Fruit fly (Drosophila melanogaster) whole organism, embryonic: ENCODE data around the gene CG12024.

Experiments used
- ATbp ChIP-seq: fragments of 200-800 bp; sonication (Bioruptor generic); optimal IDR thresholded peaks from 2 replicates; lab custom pipeline; 2017; ENCODE audit warnings: missing biosample characterization, mild to moderate bottlenecking, missing genetic modification characterization, missing genetic modification reagents
- BtbVII ChIP-seq: fragments of 200-800 bp; sonication (Bioruptor generic); optimal IDR thresholded peaks from 3 replicates; lab custom pipeline; 2017; ENCODE audit warnings: missing biosample characterization, mild to moderate bottlenecking, missing genetic modification characterization
- CG10147 ChIP-seq: fragments of 200-800 bp; sonication (Bioruptor generic); optimal IDR thresholded peaks from 2 replicates; lab custom pipeline; 2019; ENCODE audit warnings: missing biosample characterization, mild to moderate bottlenecking, missing genetic modification characterization, moderate library complexity
- CG11093 ChIP-seq: fragments of 200-800 bp; sonication (Bioruptor generic); IDR thresholded peaks from 3 replicates; pipeline ENCODE4 v1.3.6; 2022; ENCODE audit warnings: missing biosample characterization, missing genetic modification characterization
- CG13296 ChIP-seq: fragments of 200-800 bp; sonication (Bioruptor generic); optimal IDR thresholded peaks from 3 replicates; lab custom pipeline; 2018; ENCODE audit warnings: missing biosample characterization, mild to moderate bottlenecking, missing genetic modification characterization
- CG13424 ChIP-seq: fragments of 200-800 bp; sonication (Bioruptor generic); optimal IDR thresholded peaks from 2 replicates; lab custom pipeline; 2019; ENCODE audit warnings: missing biosample characterization, mild to moderate bottlenecking, missing genetic modification characterization, moderate library complexity
- CG14050 ChIP-seq: fragments of 200-800 bp; sonication (Bioruptor generic); IDR thresholded peaks from 3 replicates; pipeline ENCODE4 v1.3.6; 2022; ENCODE audit warnings: missing biosample characterization, missing genetic modification characterization
- CG15514 ChIP-seq: fragments of 200-800 bp; sonication (Bioruptor generic); optimal IDR thresholded peaks from 3 replicates; lab custom pipeline; 2017; ENCODE audit warnings: missing biosample characterization, missing genetic modification characterization, mild to moderate bottlenecking, moderate library complexity, missing genetic modification reagents
- CG15601 ChIP-seq: fragments of 200-800 bp; sonication (Bioruptor generic); optimal IDR thresholded peaks from 3 replicates; lab custom pipeline; 2019; ENCODE audit warnings: missing biosample characterization, mild to moderate bottlenecking, missing genetic modification characterization, moderate library complexity
- CG16779 ChIP-seq: fragments of 200-800 bp; sonication (Bioruptor generic); IDR thresholded peaks from 2 replicates; pipeline ENCODE4 v1.3.6; 2022; ENCODE audit warnings: missing biosample characterization, missing genetic modification characterization
- CG16815 ChIP-seq: fragments of 200-800 bp; sonication (Bioruptor generic); optimal IDR thresholded peaks from 3 replicates; lab custom pipeline; 2017; ENCODE audit warnings: missing biosample characterization, mild to moderate bottlenecking, missing genetic modification characterization
- CG17612 ChIP-seq: fragments of 200-800 bp; sonication (Bioruptor generic); IDR thresholded peaks from 2 replicates; pipeline ENCODE4 v1.3.6; 2022; ENCODE audit warnings: missing biosample characterization, missing genetic modification characterization
- CG18262 ChIP-seq: fragments of 200-800 bp; optimal IDR thresholded peaks from 3 replicates; lab custom pipeline; 2019; ENCODE audit warnings: missing biosample characterization, mild to moderate bottlenecking, missing genetic modification characterization, moderate library complexity
- CG2116 ChIP-seq: fragments of 200-800 bp; sonication (Bioruptor generic); optimal IDR thresholded peaks from 3 replicates; lab custom pipeline; 2018; ENCODE audit warnings: missing biosample characterization, mild to moderate bottlenecking, missing genetic modification characterization
- CG33213 ChIP-seq: fragments of 200-800 bp; sonication (Bioruptor generic); optimal IDR thresholded peaks from 3 replicates; lab custom pipeline; 2016; ENCODE audit warnings: missing biosample characterization, missing genetic modification characterization
- CG3838 ChIP-seq: fragments of 200-800 bp; sonication (Bioruptor generic); optimal IDR thresholded peaks from 3 replicates; lab custom pipeline; 2016; ENCODE audit warnings: missing biosample characterization, missing genetic modification characterization
- CG43689 ChIP-seq: fragments of 200-800 bp; sonication (Bioruptor generic); IDR thresholded peaks from 2 replicates; pipeline ENCODE4 v1.3.6; 2022; ENCODE audit warnings: missing biosample characterization, missing genetic modification characterization
- CG6272 ChIP-seq: fragments of 200-800 bp; sonication (Bioruptor generic); IDR thresholded peaks from 2 replicates; pipeline ENCODE4 v1.3.6; 2022; ENCODE audit warnings: missing biosample characterization, missing genetic modification characterization
- CG6813 ChIP-seq: fragments of 200-800 bp; sonication (Bioruptor generic); optimal IDR thresholded peaks from 2 replicates; lab custom pipeline; 2017; ENCODE audit warnings: missing biosample characterization, missing genetic modification characterization, mild to moderate bottlenecking, moderate library complexity, missing genetic modification reagents
- CG7271 ChIP-seq: fragments of 200-800 bp; sonication (Bioruptor generic); optimal IDR thresholded peaks from 2 replicates; lab custom pipeline; 2018; ENCODE audit warnings: missing biosample characterization, mild to moderate bottlenecking, missing genetic modification characterization, moderate library complexity
- CG7963 ChIP-seq: fragments of 200-800 bp; sonication (Bioruptor generic); IDR thresholded peaks from 3 replicates; pipeline ENCODE4 v1.3.6; 2022; ENCODE audit warnings: missing biosample characterization, missing genetic modification characterization; ENCODE audit not compliant: partially characterized antibody
- CG8359 ChIP-seq: fragments of 200-800 bp; sonication (Bioruptor generic); optimal IDR thresholded peaks from 2 replicates; lab custom pipeline; 2017; ENCODE audit warnings: missing biosample characterization, mild to moderate bottlenecking, missing genetic modification characterization, borderline replicate concordance
- CG9437 ChIP-seq: fragments of 200-800 bp; sonication (Bioruptor generic); optimal IDR thresholded peaks from 2 replicates; lab custom pipeline; 2018; ENCODE audit warnings: missing biosample characterization, mild to moderate bottlenecking, missing genetic modification characterization
- CG9727 ChIP-seq: fragments of 200-800 bp; sonication (Bioruptor generic); optimal IDR thresholded peaks from 3 replicates; lab custom pipeline; 2017; ENCODE audit warnings: missing biosample characterization, mild to moderate bottlenecking, missing genetic modification characterization
- Chrac-16 ChIP-seq: fragments of 200-800 bp; sonication (Bioruptor generic); optimal IDR thresholded peaks from 3 replicates; lab custom pipeline; 2016; ENCODE audit warnings: missing biosample characterization, missing genetic modification characterization
- CkIIα-i1 ChIP-seq: fragments of 200-800 bp; sonication (Bioruptor generic); IDR thresholded peaks from 2 replicates; pipeline ENCODE4 v1.3.6; 2022; ENCODE audit warnings: missing biosample characterization, missing genetic modification characterization
- Drgx ChIP-seq: fragments of 200-800 bp; sonication (Bioruptor generic); IDR thresholded peaks from 2 replicates; pipeline ENCODE4 v1.3.6; 2022; ENCODE audit warnings: missing biosample characterization, missing genetic modification characterization
- Eip74EF ChIP-seq, 2 experiments: fragments of 200-800 bp in 1 of 2; fragments of >200 bp in 1 of 2; sonication (Bioruptor generic) in 1 of 2; optimal IDR thresholded peaks; 2 replicates each; lab custom pipeline; 2017 to 2019; ENCODE audit warnings: missing biosample characterization in 2 of 2, missing genetic modification characterization in 2 of 2, mild to moderate bottlenecking in 1 of 2, moderate library complexity in 1 of 2
- Elba2 ChIP-seq: fragments of 200-800 bp; sonication (Bioruptor generic); optimal IDR thresholded peaks from 3 replicates; lab custom pipeline; 2016; ENCODE audit warnings: missing biosample characterization, missing genetic modification characterization
- Gsc ChIP-seq: fragments of 200-800 bp; sonication (Bioruptor generic); IDR thresholded peaks from 2 replicates; pipeline ENCODE4 v1.3.6; 2022; ENCODE audit warnings: missing biosample characterization, missing genetic modification characterization
- H15 ChIP-seq: fragments of 200-800 bp; sonication (Bioruptor generic); IDR thresholded peaks from 3 replicates; pipeline ENCODE4 v1.3.6; 2022; ENCODE audit warnings: missing biosample characterization, missing genetic modification characterization
- HLH4C ChIP-seq: fragments of 200-800 bp; sonication (Bioruptor generic); IDR thresholded peaks from 3 replicates; pipeline ENCODE4 v1.3.6; 2022; ENCODE audit warnings: missing biosample characterization, missing genetic modification characterization; ENCODE audit not compliant: partially characterized antibody
- HLH54F ChIP-seq: fragments of 200-800 bp; sonication (Bioruptor generic); optimal IDR thresholded peaks from 3 replicates; lab custom pipeline; 2016; ENCODE audit warnings: missing biosample characterization, missing genetic modification characterization
- Hr51 ChIP-seq, 2 experiments: fragments of 200-800 bp; sonication (Bioruptor generic); optimal IDR thresholded peaks; 2 replicates in 1 of 2; 3 replicates in 1 of 2; lab custom pipeline; 2016 to 2018; ENCODE audit warnings: missing biosample characterization in 2 of 2, missing genetic modification characterization in 2 of 2, mild to moderate bottlenecking in 1 of 2, moderate library complexity in 1 of 2
- Hr78 ChIP-seq, 2 experiments: fragments of 200-800 bp in 1 of 2; fragments of >200 bp in 1 of 2; sonication (Bioruptor generic) in 1 of 2; optimal IDR thresholded peaks; 2 replicates each; lab custom pipeline; 2017 to 2019; ENCODE audit warnings: missing biosample characterization in 2 of 2, missing genetic modification characterization in 2 of 2, mild to moderate bottlenecking in 1 of 2, moderate library complexity in 1 of 2
- Lim3 ChIP-seq: fragments of 200-800 bp; sonication (Bioruptor generic); IDR thresholded peaks from 2 replicates; pipeline ENCODE4 v1.3.6; 2022; ENCODE audit warnings: missing biosample characterization, missing genetic modification characterization
- MBD-R2 ChIP-seq: fragments of 200-800 bp; sonication (Bioruptor generic); IDR thresholded peaks from 2 replicates; pipeline ENCODE4 v1.3.6; 2022; ENCODE audit warnings: missing biosample characterization, missing genetic modification characterization
- Pdp1 ChIP-seq, 2 experiments: fragments of 200-800 bp; sonication (Bioruptor generic); optimal IDR thresholded peaks; 3 replicates each; lab custom pipeline; 2016; ENCODE audit warnings: missing biosample characterization in 2 of 2, missing genetic modification characterization in 2 of 2, mild to moderate bottlenecking in 1 of 2, moderate library complexity in 1 of 2
- Poxn ChIP-seq: fragments of 200-800 bp; sonication (Bioruptor generic); IDR thresholded peaks from 2 replicates; pipeline ENCODE4 v1.3.6; 2022; ENCODE audit warnings: missing biosample characterization, missing genetic modification characterization
- Scr ChIP-seq: fragments of 200-800 bp; sonication (Bioruptor generic); IDR thresholded peaks from 2 replicates; pipeline ENCODE4 v1.3.6; 2022; ENCODE audit warnings: missing biosample characterization, missing genetic modification characterization; ENCODE audit not compliant: partially characterized antibody
- Sox100B ChIP-seq: fragments of 200-800 bp; sonication (Bioruptor generic); optimal IDR thresholded peaks from 3 replicates; lab custom pipeline; 2018; ENCODE audit warnings: missing biosample characterization, mild to moderate bottlenecking, missing genetic modification characterization
- Spps ChIP-seq: fragments of 200-800 bp; sonication (Bioruptor generic); optimal IDR thresholded peaks from 2 replicates; lab custom pipeline; 2018; ENCODE audit warnings: missing biosample characterization, mild to moderate bottlenecking, missing genetic modification characterization
- amos ChIP-seq: fragments of 200-800 bp; sonication (Bioruptor generic); IDR thresholded peaks from 2 replicates; pipeline ENCODE4 v1.3.6; 2022; ENCODE audit warnings: missing biosample characterization, missing genetic modification characterization; ENCODE audit not compliant: partially characterized antibody
- ato ChIP-seq: fragments of 200-800 bp; sonication (Bioruptor generic); IDR thresholded peaks from 2 replicates; pipeline ENCODE4 v1.3.6; 2022; ENCODE audit warnings: missing biosample characterization, missing genetic modification characterization; ENCODE audit not compliant: partially characterized antibody
- crol ChIP-seq: fragments of 200-800 bp; sonication (Bioruptor generic); IDR thresholded peaks from 2 replicates; pipeline ENCODE4 v1.3.6; 2022; ENCODE audit warnings: missing biosample characterization, missing genetic modification characterization
- dati ChIP-seq: fragments of 200-800 bp; sonication (Bioruptor generic); IDR thresholded peaks from 2 replicates; pipeline ENCODE4 v1.3.6; 2022; ENCODE audit warnings: missing biosample characterization, missing genetic modification characterization
- emc ChIP-seq: fragments of 200-800 bp; sonication (Bioruptor generic); optimal IDR thresholded peaks from 2 replicates; lab custom pipeline; 2016; ENCODE audit warnings: missing biosample characterization, missing genetic modification characterization
- oc ChIP-seq: fragments of 200-800 bp; sonication (Bioruptor generic); optimal IDR thresholded peaks from 2 replicates; lab custom pipeline; 2018; ENCODE audit warnings: missing biosample characterization, mild to moderate bottlenecking, missing genetic modification characterization, moderate library complexity

Gene CG12024

DNA sequence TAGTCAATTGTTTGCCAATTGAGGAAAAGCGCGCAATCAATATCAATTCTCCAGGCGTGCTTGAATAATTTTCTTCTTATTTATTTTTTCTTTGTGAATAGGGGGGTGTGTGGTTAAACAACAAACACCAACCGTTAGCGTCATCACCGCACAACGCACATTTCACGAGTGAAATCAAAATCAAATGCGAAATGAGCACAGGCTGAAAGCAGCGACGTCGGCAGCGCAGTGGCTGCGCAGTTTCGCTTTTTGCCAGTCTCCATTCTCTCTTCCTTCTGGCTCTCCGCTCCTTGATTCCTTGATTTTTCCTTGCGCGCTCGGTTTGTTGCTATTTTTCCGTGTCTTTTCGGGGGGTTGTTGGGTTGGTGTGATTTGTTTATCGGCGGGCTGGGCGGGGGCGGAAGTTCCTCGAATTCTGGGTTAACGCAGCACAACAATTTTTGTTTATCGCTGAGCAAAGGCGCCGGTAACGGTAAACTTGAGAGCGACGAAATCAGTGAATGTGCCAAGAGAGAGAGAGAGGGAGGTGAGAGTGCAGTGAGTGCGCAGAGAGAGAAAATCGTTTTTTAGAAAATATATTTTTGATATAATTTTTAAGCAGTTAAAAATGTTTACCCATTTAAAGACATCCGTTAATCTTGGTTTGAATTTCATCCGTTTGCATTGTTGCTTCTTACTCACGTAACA, 26.0 kb downstream of the CG12024 start, which contains the start of gene CG13937 (continued):
- TF ChIP-seq CG15601 (tag; lab: Kevin White, UChicago) (no peak), CG33213 (GFP tag; lab: Kevin White, UChicago) (no peak), CG6813 (GFP tag; lab: Kevin White, UChicago) (no peak), H15 (no peak), CkIIα-i1 (GFP tag; lab: Robert Waterston, UW) (no peak), Hr78 (GFP tag; optimal IDR thresholded peaks at IDR 0.05; lab: Kevin White, UChicago) (no peak), CG11093 (GFP tag; lab: Robert Waterston, UW) (no peak), CG7271 (no peak), MBD-R2 (GFP tag; lab: Robert Waterston, UW) (no peak), CG16815 (GFP tag; lab: Kevin White, UChicago) (no peak), Scr (GFP tag; lab: Robert Waterston, UW) (peak; percentile 11; the same call in 1 of the 2 replicates), CG14050 (GFP tag; lab: Robert Waterston, UW) (no peak), emc (GFP tag; lab: Kevin White, UChicago) (no peak), crol (GFP tag; lab: Robert Waterston, UW) (peak; percentile 43; the same call in 1 of the 2 replicates), Drgx (GFP tag; lab: Robert Waterston, UW) (no peak), CG7963 (no peak), ATbp (GFP tag; lab: Kevin White, UChicago) (no peak), Spps (tag; lab: Kevin White, UChicago) (no peak), Poxn (GFP tag; lab: Robert Waterston, UW) (no peak), Lim3 (no peak), CG6272 (no peak), CG43689 (GFP tag; lab: Robert Waterston, UW) (no peak), Sox100B (GFP tag; lab: Kevin White, UChicago) (no peak), CG3838 (GFP tag; lab: Kevin White, UChicago) (no peak), BtbVII (GFP tag; lab: Kevin White, UChicago) (peak; percentile 25), CG2116 (GFP tag; lab: Kevin White, UChicago) (no peak), CG15514 (GFP tag; lab: Kevin White, UChicago) (peak; percentile 19), HLH54F (GFP tag; lab: Kevin White, UChicago) (no peak), CG17612 (GFP tag; lab: Robert Waterston, UW) (no peak)

DNA sequence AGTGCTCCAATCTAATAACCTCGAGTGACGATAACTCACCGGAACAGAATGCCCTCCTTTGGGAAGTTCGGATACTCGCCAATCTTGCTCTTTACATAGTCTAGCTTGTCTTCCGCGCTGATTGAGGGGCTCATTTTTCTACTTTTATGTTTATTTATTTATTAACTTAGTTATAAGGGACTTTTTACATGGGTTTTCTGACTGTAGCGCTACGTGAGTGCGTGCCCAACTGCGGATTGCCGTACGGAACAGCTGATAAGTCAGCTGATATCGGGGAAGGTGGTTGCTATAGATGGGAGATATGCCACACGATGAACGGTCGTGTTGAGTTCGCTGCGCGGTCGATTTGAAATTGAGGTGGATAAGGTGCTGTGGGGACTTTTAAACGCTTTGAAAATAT, 27.7 kb downstream of the CG12024 start, which contains the start of gene Aprt:
TSS of gene Aprt (minus strand) at position 368 of the 400 bp plus-strand sequence.
- TF ChIP-seq CG18262 (tag; lab: Kevin White, UChicago) (no peak), MBD-R2 (GFP tag; lab: Robert Waterston, UW) (peak; percentile 68; the same call in 1 of the 2 replicates), CG13296 (GFP tag; lab: Kevin White, UChicago) (no peak), Eip74EF (GFP tag; optimal IDR thresholded peaks at IDR 0.05; lab: Kevin White, UChicago) (peak in 1 of 2 experiments; percentile 10), dati (GFP tag; lab: Robert Waterston, UW) (no peak), ato (GFP tag; lab: Robert Waterston, UW) (peak; percentile 63), CG13424 (tag; lab: Kevin White, UChicago) (no peak), HLH4C (peak; percentile 52; the same call in 2 of the 3 replicates), CG9437 (GFP tag; lab: Kevin White, UChicago) (peak; percentile 90), Hr51 (GFP tag; optimal IDR thresholded peaks at IDR 0.05; lab: Kevin White, UChicago) (peak in 1 of 2 experiments; percentile 0), Chrac-16 (no peak), CG10147 (GFP tag; lab: Kevin White, UChicago) (no peak), Elba2 (GFP tag; lab: Kevin White, UChicago) (no peak), Pdp1 (GFP tag; optimal IDR thresholded peaks at IDR 0.05; lab: Kevin White, UChicago) (no peak), oc (tag; lab: Kevin White, UChicago) (no peak), CG8359 (GFP tag; lab: Kevin White, UChicago) (no peak), CG9727 (GFP tag; lab: Kevin White, UChicago) (peak; percentile 17), Gsc (GFP tag; lab: Robert Waterston, UW) (no peak), amos (GFP tag; lab: Robert Waterston, UW) (peak; percentile 81), CG16779 (GFP tag; lab: Robert Waterston, UW) (no peak)
